Fruit fly (Drosophila melanogaster): ENCODE measurements around the gene RpL27.

RpL27 gene

DNA sequence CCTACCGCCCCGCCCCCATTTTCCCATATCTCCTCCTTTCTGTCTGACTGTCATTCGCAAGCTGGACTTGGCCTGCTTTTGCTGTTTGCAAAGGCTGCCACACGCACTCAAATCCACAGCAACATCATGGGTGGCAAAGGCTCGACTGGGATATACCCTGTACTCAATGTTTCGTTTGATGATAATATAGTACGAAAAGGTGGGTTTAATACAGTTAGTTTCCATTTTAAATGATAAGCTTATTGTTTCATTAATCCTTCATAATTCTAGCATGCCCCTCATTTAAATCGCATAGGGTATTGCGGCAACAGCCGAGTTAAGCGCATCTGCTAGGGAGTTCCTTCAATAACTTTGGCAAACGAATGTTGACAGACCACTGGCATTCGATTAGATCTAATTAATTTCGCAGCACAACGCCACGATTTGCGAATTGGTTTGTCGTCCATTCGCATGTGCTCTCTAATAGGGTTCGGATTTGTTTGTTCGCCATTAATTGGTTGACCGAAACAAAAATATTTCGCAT is 9.4 kb upstream of the RpL27 start (continued):
- TF ChIP-seq crol (GFP tag; IDR thresholded peaks at IDR 0.05): no peak
- no peak for TF ChIP-seq ham (GFP tag; IDR thresholded peaks at IDR 0.05)
- TF ChIP-seq CG6791 (GFP tag; IDR thresholded peaks at IDR 0.05; ENCODE audit: partially characterized antibody): no peak
- no peak for TF ChIP-seq Lpt (GFP tag; optimal IDR thresholded peaks at IDR 0.05)
- TF ChIP-seq CG17328 (GFP tag; IDR thresholded peaks at IDR 0.05): no peak
- no peak for TF ChIP-seq z (GFP tag; IDR thresholded peaks at IDR 0.05)
- TF ChIP-seq CG2712 (tag; optimal IDR thresholded peaks at IDR 0.05): no peak
- TF ChIP-seq ase (GFP tag; IDR thresholded peaks at IDR 0.05): peak; percentile 33; the same call in 1 of the 3 replicates
- no peak for TF ChIP-seq gcm (GFP tag; optimal IDR thresholded peaks at IDR 0.05)
- TF ChIP-seq esg (GFP tag; conservative IDR thresholded peaks at IDR 0.05): no peak
- peak; percentile 91 for TF ChIP-seq Ets65A (GFP tag)
- TF ChIP-seq ewg (GFP tag; optimal IDR thresholded peaks at IDR 0.05): no peak
- TF ChIP-seq prd (optimal IDR thresholded peaks at IDR 0.05): no peak
- peak; percentile 30; the same call in 1 of the 3 replicates for TF ChIP-seq prd (GFP tag; IDR thresholded peaks at IDR 0.05)
- TF ChIP-seq CG4360 (GFP tag; IDR thresholded peaks at IDR 0.05): no peak
- no peak for TF ChIP-seq schlank (tag; optimal IDR thresholded peaks at IDR 0.05)
- no peak for TF ChIP-seq kni (GFP tag; optimal IDR thresholded peaks at IDR 0.05)
- no peak for TF ChIP-seq CG30431 (GFP tag; optimal IDR thresholded peaks at IDR 0.05)
- TF ChIP-seq CTCF (GFP tag; optimal IDR thresholded peaks at IDR 0.05): no peak
- no peak for TF ChIP-seq odd (GFP tag; optimal IDR thresholded peaks at IDR 0.05)
- no peak for TF ChIP-seq pan (optimal IDR thresholded peaks at IDR 0.05)
- TF ChIP-seq pan (GFP tag; optimal IDR thresholded peaks at IDR 0.05 in 1 of 2, IDR thresholded peaks at IDR 0.05 in 1 of 2): peak in 1 of 2 experiments; percentile 32
- TF ChIP-seq Oli (tag; optimal IDR thresholded peaks at IDR 0.05): no peak
- no peak for TF ChIP-seq CG1647 (GFP tag; optimal IDR thresholded peaks at IDR 0.05)
- peak; percentile 9 for TF ChIP-seq ind (GFP tag; optimal IDR thresholded peaks at IDR 0.05)
- TF ChIP-seq Ada2b (GFP tag; IDR thresholded peaks at IDR 0.05): no peak
- no peak for TF ChIP-seq Mes4 (GFP tag; optimal IDR thresholded peaks at IDR 0.05)
- no peak for TF ChIP-seq CG31388 (GFP tag; optimal IDR thresholded peaks at IDR 0.05)
- TF ChIP-seq knrl (GFP tag; IDR thresholded peaks at IDR 0.05; ENCODE audit: partially characterized antibody): no peak
- TF ChIP-seq HmgZ (tag; optimal IDR thresholded peaks at IDR 0.05): no peak
- no peak for TF ChIP-seq Atf3 (GFP tag; optimal IDR thresholded peaks at IDR 0.05)
- no peak for TF ChIP-seq CG14441 (GFP tag; IDR thresholded peaks at IDR 0.05)
- peak; percentile 30 for TF ChIP-seq CG12769 (tag; optimal IDR thresholded peaks at IDR 0.05)
- TF ChIP-seq Scr (GFP tag; IDR thresholded peaks at IDR 0.05; ENCODE audit: partially characterized antibody): no peak
- TF ChIP-seq Doc3 (GFP tag; IDR thresholded peaks at IDR 0.05; ENCODE audit: partially characterized antibody): no peak
- no peak for TF ChIP-seq CG4707 (GFP tag; optimal IDR thresholded peaks at IDR 0.05)
- TF ChIP-seq Ets97D (GFP tag; optimal IDR thresholded peaks at IDR 0.05): no peak
- no peak for TF ChIP-seq CG3847 (GFP tag; IDR thresholded peaks at IDR 0.05)
- no peak for TF ChIP-seq BtbVII (GFP tag; optimal IDR thresholded peaks at IDR 0.05)
- TF ChIP-seq sug (tag; optimal IDR thresholded peaks at IDR 0.05): no peak
- no peak for TF ChIP-seq CG9876 (GFP tag; optimal IDR thresholded peaks at IDR 0.05)
- no peak for TF ChIP-seq wdn (GFP tag; IDR thresholded peaks at IDR 0.05)
- TF ChIP-seq ato (GFP tag; IDR thresholded peaks at IDR 0.05; ENCODE audit: partially characterized antibody): no peak
- no peak for TF ChIP-seq CG4820 (GFP tag; optimal IDR thresholded peaks at IDR 0.05)
- no peak for TF ChIP-seq C15 (GFP tag; IDR thresholded peaks at IDR 0.05)
- no peak for TF ChIP-seq sr (GFP tag; IDR thresholded peaks at IDR 0.05)
- no peak for TF ChIP-seq emc (GFP tag; optimal IDR thresholded peaks at IDR 0.05)
- no peak for TF ChIP-seq cg (GFP tag; optimal IDR thresholded peaks at IDR 0.05)
- TF ChIP-seq Dad (GFP tag; optimal IDR thresholded peaks at IDR 0.05): no peak
- no peak for TF ChIP-seq CG17612 (GFP tag; IDR thresholded peaks at IDR 0.05)
- no peak for TF ChIP-seq CG16779 (GFP tag; IDR thresholded peaks at IDR 0.05)
- TF ChIP-seq cwo (GFP tag; optimal IDR thresholded peaks at IDR 0.05): no peak
- no peak for TF ChIP-seq TFAM (GFP tag; optimal IDR thresholded peaks at IDR 0.05)

All from whole organism, embryonic.